Worm (Caenorhabditis elegans) whole organism, mixed stage, embryonic: Measurements from ENCODE around the gene nmy-3.
"Not testable (repeated sequence)": the region's sequence is repeated elsewhere in the genome, so short reads cannot be mapped to it uniquely, and the experiment has no call there.

ENCODE experiments used
- M03D4.4 ChIP-seq: sonication (generic microtip); optimal IDR thresholded peaks from 2 replicates; lab custom pipeline; 2017; ENCODE audit warnings: mild to moderate bottlenecking, missing genetic modification characterization, missing compliant biosample characterization
- bed-3 ChIP-seq: fragments of 200-800 bp; sonication (Bioruptor generic); optimal IDR thresholded peaks from 3 replicates; lab custom pipeline; 2018; ENCODE audit warnings: mild to moderate bottlenecking, missing genetic modification characterization, moderate library complexity, missing compliant biosample characterization
- blmp-1 ChIP-seq: fragments of 150-350 bp; optimal IDR thresholded peaks from 2 replicates; lab custom pipeline; 2014; ENCODE audit warnings: missing biosample characterization, missing genetic modification characterization
- ceh-39 ChIP-seq: fragments of 150-350 bp; optimal IDR thresholded peaks from 2 replicates; lab custom pipeline; 2014; ENCODE audit warnings: missing biosample characterization, missing genetic modification characterization
- ceh-43 ChIP-seq: fragments of 200-800 bp; sonication (Bioruptor generic); optimal IDR thresholded peaks from 2 replicates; lab custom pipeline; 2018; ENCODE audit warnings: mild to moderate bottlenecking, missing genetic modification characterization, moderate library complexity, missing compliant biosample characterization
- ceh-83 ChIP-seq: fragments of 200-800 bp; sonication (Bioruptor generic); optimal IDR thresholded peaks from 2 replicates; lab custom pipeline; 2018; ENCODE audit warnings: mild to moderate bottlenecking, missing genetic modification characterization, missing compliant biosample characterization
- cnd-1 ChIP-seq: fragments of 200-800 bp; sonication (Bioruptor generic); optimal IDR thresholded peaks from 2 replicates; lab custom pipeline; 2018; ENCODE audit warnings: mild to moderate bottlenecking, missing genetic modification characterization, missing compliant biosample characterization
- drap-1 ChIP-seq: fragments of 200-800 bp; sonication (Bioruptor generic); optimal IDR thresholded peaks from 3 replicates; lab custom pipeline; 2018; ENCODE audit warnings: mild to moderate bottlenecking, missing genetic modification characterization, missing compliant biosample characterization
- elt-1 ChIP-seq: sonication (generic microtip); optimal IDR thresholded peaks from 2 replicates; lab custom pipeline; 2017; ENCODE audit warnings: missing genetic modification characterization, mild to moderate bottlenecking, missing compliant biosample characterization, antibody characterized with exemption, moderate library complexity, borderline replicate concordance; ENCODE audit not compliant: insufficient read depth
- elt-3 ChIP-seq: fragments of 150-350 bp; optimal IDR thresholded peaks from 2 replicates; lab custom pipeline; 2014; ENCODE audit warnings: missing biosample characterization, missing genetic modification characterization
- ham-2 ChIP-seq: fragments of 200-800 bp; sonication (Bioruptor generic); optimal IDR thresholded peaks from 2 replicates; lab custom pipeline; 2018; ENCODE audit warnings: mild to moderate bottlenecking, missing genetic modification characterization, missing compliant biosample characterization
- hlh-1 ChIP-seq: fragments of 150-350 bp; optimal IDR thresholded peaks from 2 replicates; lab custom pipeline; 2014; ENCODE audit warnings: missing biosample characterization, missing genetic modification reagents, missing genetic modification characterization
- lin-13 ChIP-seq: fragments of 150-350 bp; optimal IDR thresholded peaks from 2 replicates; lab custom pipeline; 2014; ENCODE audit warnings: missing biosample characterization, missing genetic modification characterization
- lin-32 ChIP-seq: fragments of 200-800 bp; sonication (Bioruptor generic); optimal IDR thresholded peaks from 2 replicates; lab custom pipeline; 2018; ENCODE audit warnings: mild to moderate bottlenecking, missing genetic modification characterization, missing compliant biosample characterization
- mab-5 ChIP-seq: fragments of 150-350 bp; optimal IDR thresholded peaks from 2 replicates; lab custom pipeline; 2014; ENCODE audit warnings: missing biosample characterization, missing genetic modification characterization
- mep-1 ChIP-seq: fragments of 150-350 bp; optimal IDR thresholded peaks from 2 replicates; lab custom pipeline; 2017; ENCODE audit warnings: missing biosample characterization, missing genetic modification reagents, missing genetic modification characterization, inconsistent platforms
- mls-2 ChIP-seq: sonication (generic microtip); optimal IDR thresholded peaks from 2 replicates; lab custom pipeline; 2016; ENCODE audit warnings: mild to moderate bottlenecking, missing genetic modification characterization, moderate library complexity, missing compliant biosample characterization
- nhr-12 ChIP-seq: fragments of 150-350 bp; optimal IDR thresholded peaks from 2 replicates; lab custom pipeline; 2014; ENCODE audit warnings: missing biosample characterization, missing genetic modification characterization
- nhr-2 ChIP-seq: fragments of 150-350 bp; optimal IDR thresholded peaks from 2 replicates; lab custom pipeline; 2014; ENCODE audit warnings: missing biosample characterization, missing genetic modification characterization
- nhr-237 ChIP-seq: fragments of 150-350 bp; optimal IDR thresholded peaks from 2 replicates; lab custom pipeline; 2014; ENCODE audit warnings: missing biosample characterization, missing genetic modification characterization
- nhr-28 ChIP-seq: fragments of 150-350 bp; optimal IDR thresholded peaks from 2 replicates; lab custom pipeline; 2014; ENCODE audit warnings: missing biosample characterization, missing genetic modification characterization
- nhr-76 ChIP-seq: sonication (generic microtip); optimal IDR thresholded peaks from 2 replicates; lab custom pipeline; 2017; ENCODE audit warnings: missing biosample characterization, missing genetic modification characterization
- pha-4 ChIP-seq: fragments of 150-350 bp; optimal IDR thresholded peaks from 2 replicates; lab custom pipeline; 2018; ENCODE audit warnings: missing biosample characterization, missing genetic modification reagents, missing genetic modification characterization
- sem-2 ChIP-seq: fragments of 200-800 bp; sonication (Bioruptor generic); optimal IDR thresholded peaks from 2 replicates; lab custom pipeline; 2018; ENCODE audit warnings: mild to moderate bottlenecking, missing genetic modification characterization, missing compliant biosample characterization
- snpc-4 ChIP-seq: fragments of 150-350 bp; optimal IDR thresholded peaks from 2 replicates; lab custom pipeline; 2014; ENCODE audit warnings: missing biosample characterization, missing genetic modification characterization
- sptf-1 ChIP-seq: sonication (generic microtip); optimal IDR thresholded peaks from 2 replicates; lab custom pipeline; 2017; ENCODE audit warnings: mild to moderate bottlenecking, missing genetic modification characterization, moderate library complexity, missing compliant biosample characterization
- tbx-8 ChIP-seq: fragments of 200-800 bp; sonication (Bioruptor generic); optimal IDR thresholded peaks from 2 replicates; lab custom pipeline; 2018; ENCODE audit warnings: mild to moderate bottlenecking, missing genetic modification characterization, moderate library complexity, missing compliant biosample characterization
- unc-120 ChIP-seq: sonication (generic microtip); optimal IDR thresholded peaks from 2 replicates; lab custom pipeline; 2017; ENCODE audit warnings: missing genetic modification characterization, missing compliant biosample characterization; ENCODE audit not compliant: poor library complexity, severe bottlenecking
- unc-39 ChIP-seq: fragments of 150-350 bp; optimal IDR thresholded peaks from 2 replicates; lab custom pipeline; 2014; ENCODE audit warnings: missing biosample characterization, missing genetic modification characterization
- unc-62 ChIP-seq: fragments of 150-350 bp; optimal IDR thresholded peaks from 2 replicates; lab custom pipeline; 2014; ENCODE audit warnings: missing biosample characterization, missing genetic modification reagents, missing genetic modification characterization
- zip-8 ChIP-seq: fragments of 150-350 bp; optimal IDR thresholded peaks from 2 replicates; lab custom pipeline; 2014; ENCODE audit warnings: missing biosample characterization, missing genetic modification characterization
- ztf-11 ChIP-seq: fragments of 150-350 bp; optimal IDR thresholded peaks from 2 replicates; lab custom pipeline; 2014; ENCODE audit warnings: missing biosample characterization, missing genetic modification characterization

Gene nmy-3

ce11 chrIV:9286305-9286704 lies 12.0 kb downstream of the nmy-3 start, which contains the start of gene nhr-267:
nhr-267 (minus strand) TSS chrIV:9286405.
- TF ChIP-seq nhr-12 (tag; lab: Kevin White, UChicago); bed-3 (GFP tag; lab: Kevin White, UChicago); ztf-11 (tag; lab: Kevin White, UChicago): not testable (repeated sequence)
- TF ChIP-seq, all 35 proteins: peak for 0; not testable (repeated sequence) for 35

ce11 chrIV:9289635-9290034 lies 15.4 kb downstream of the nmy-3 start:
- TF ChIP-seq mls-2 (tag; lab: Kevin White, UChicago) (no peak), elt-3 (tag; lab: Kevin White, UChicago) (no peak), ham-2 (no peak), M03D4.4 (tag; lab: Kevin White, UChicago) (no peak), unc-39 (tag; lab: Kevin White, UChicago) (no peak), ztf-11 (tag; lab: Kevin White, UChicago) (no peak), hlh-1 (no peak), blmp-1 (tag; lab: Kevin White, UChicago) (no peak), pha-4 (tag; lab: Kevin White, UChicago) (no peak), nhr-76 (tag; lab: Kevin White, UChicago) (no peak), mab-5 (tag; lab: Kevin White, UChicago) (no peak), nhr-2 (tag; lab: Kevin White, UChicago) (no peak), elt-1 (tag; lab: Kevin White, UChicago) (no peak)

- TF ChIP-seq unc-62 (GFP tag; lab: Kevin White, UChicago); sem-2 (GFP tag; lab: Kevin White, UChicago); M03D4.4 (tag; lab: Kevin White, UChicago): not testable (repeated sequence)
Measured at ce11 chrIV:9293825-9294224, 19.5 kb downstream of the nmy-3 start, which contains the start of gene nhr-264. nhr-264 (minus strand) TSS chrIV:9293925.

ce11 chrIV:9296285-9296684 lies 22.0 kb downstream of the nmy-3 start, which contains the start of gene F49C12.1:
F49C12.1 (minus strand) TSS chrIV:9296354.
- TF ChIP-seq ceh-83 (GFP tag; lab: Kevin White, UChicago) (no peak), unc-120 (no peak), zip-8 (no peak), nhr-237 (no peak), mls-2 (tag; lab: Kevin White, UChicago) (no peak), bed-3 (GFP tag; lab: Kevin White, UChicago) (no peak)
- TF ChIP-seq, all 35 proteins: peak for 0

ce11 chrIV:9299145-9299544 lies 24.9 kb downstream of the nmy-3 start, which contains the start of gene F49C12.2:
F49C12.2 (minus strand) TSS chrIV:9299245.
- no peak for TF ChIP-seq lin-32 (GFP tag; lab: Kevin White, UChicago)
- TF ChIP-seq lin-13 (tag; lab: Kevin White, UChicago), result no peak
- TF ChIP-seq zip-8, result no peak
- TF ChIP-seq nhr-2 (tag; lab: Kevin White, UChicago), result no peak
- TF ChIP-seq ceh-43 (GFP tag; lab: Kevin White, UChicago), result no peak
- no peak for TF ChIP-seq elt-3 (tag; lab: Kevin White, UChicago)
- TF ChIP-seq nhr-12 (tag; lab: Kevin White, UChicago), result no peak
- no peak for TF ChIP-seq mep-1 (tag; lab: Kevin White, UChicago)
- no peak for TF ChIP-seq ceh-39 (tag; lab: Kevin White, UChicago)
- no peak for TF ChIP-seq nhr-28 (tag; lab: Kevin White, UChicago)
- TF ChIP-seq unc-120, result no peak
- TF ChIP-seq nhr-237, result no peak
- TF ChIP-seq snpc-4 (tag; lab: Kevin White, UChicago), result no peak

ce11 chrIV:9300127-9300526 lies 25.8 kb downstream of the nmy-3 start, which contains the start of gene F49C12.3:
F49C12.3 (plus strand) TSS chrIV:9300427.
- no peak for TF ChIP-seq sem-2 (GFP tag; lab: Kevin White, UChicago)
- TF ChIP-seq snpc-4 (tag; lab: Kevin White, UChicago), result no peak
- TF ChIP-seq hlh-1, result no peak
- TF ChIP-seq elt-1 (tag; lab: Kevin White, UChicago), result no peak
- no peak for TF ChIP-seq drap-1
- no peak for TF ChIP-seq nhr-28 (tag; lab: Kevin White, UChicago)
- TF ChIP-seq ztf-11 (tag; lab: Kevin White, UChicago), result no peak
- no peak for TF ChIP-seq M03D4.4 (tag; lab: Kevin White, UChicago)
- TF ChIP-seq unc-39 (tag; lab: Kevin White, UChicago), result no peak
- TF ChIP-seq nhr-2 (tag; lab: Kevin White, UChicago), result no peak
- no peak for TF ChIP-seq zip-8
- TF ChIP-seq lin-32 (GFP tag; lab: Kevin White, UChicago), result no peak
- TF ChIP-seq ceh-83 (GFP tag; lab: Kevin White, UChicago), result no peak
- TF ChIP-seq sptf-1, result no peak
- TF ChIP-seq mab-5 (tag; lab: Kevin White, UChicago), result no peak
- TF ChIP-seq cnd-1 (tag; lab: Kevin White, UChicago), result no peak
- TF ChIP-seq tbx-8 (GFP tag; lab: Kevin White, UChicago), result no peak
- TF ChIP-seq elt-3 (tag; lab: Kevin White, UChicago), result no peak
